Worm (Caenorhabditis elegans) whole organism, L4 larva: ENCODE measurements around the gene srx-110.

Source experiments
- nhr-10 ChIP-seq: fragments of 150-350 bp; optimal IDR thresholded peaks from 2 replicates; lab custom pipeline; 2014; ENCODE audit warnings: missing biosample characterization, missing genetic modification characterization
- nhr-77 ChIP-seq: fragments of 150-350 bp; optimal IDR thresholded peaks from 2 replicates; lab custom pipeline; 2014; ENCODE audit warnings: missing biosample characterization, missing genetic modification characterization
- spr-1 ChIP-seq: sonication (generic microtip); optimal IDR thresholded peaks from 2 replicates; lab custom pipeline; 2016; ENCODE audit warnings: mild to moderate bottlenecking, missing genetic modification characterization, missing compliant biosample characterization

DNA sequence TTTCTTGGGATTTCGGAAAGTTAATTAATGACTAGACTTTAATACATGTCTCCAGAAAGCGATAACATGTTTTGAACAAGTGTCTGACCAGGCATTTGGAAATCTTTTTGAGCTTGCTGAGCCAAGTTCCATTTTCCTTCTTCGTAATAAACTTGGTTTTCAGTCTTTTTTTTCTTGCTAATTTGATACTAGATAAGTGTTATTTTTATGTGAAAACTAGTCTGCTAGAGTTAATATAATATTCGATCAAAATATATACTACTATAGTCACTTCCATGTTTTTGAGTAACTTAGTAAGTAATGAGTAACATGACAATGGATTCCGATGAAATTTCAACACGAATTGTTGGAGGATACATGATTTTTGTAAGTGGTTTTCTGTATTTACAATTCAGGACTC, at the start of gene srx-110:
- TF ChIP-seq nhr-10 (tag; lab: Kevin White, UChicago) (no peak), spr-1 (tag; lab: Kevin White, UChicago) (no peak), nhr-77 (tag; lab: Kevin White, UChicago) (no peak)
